Worm (Caenorhabditis elegans): Measurements from ENCODE around the gene col-89.

col-89 gene

DNA sequence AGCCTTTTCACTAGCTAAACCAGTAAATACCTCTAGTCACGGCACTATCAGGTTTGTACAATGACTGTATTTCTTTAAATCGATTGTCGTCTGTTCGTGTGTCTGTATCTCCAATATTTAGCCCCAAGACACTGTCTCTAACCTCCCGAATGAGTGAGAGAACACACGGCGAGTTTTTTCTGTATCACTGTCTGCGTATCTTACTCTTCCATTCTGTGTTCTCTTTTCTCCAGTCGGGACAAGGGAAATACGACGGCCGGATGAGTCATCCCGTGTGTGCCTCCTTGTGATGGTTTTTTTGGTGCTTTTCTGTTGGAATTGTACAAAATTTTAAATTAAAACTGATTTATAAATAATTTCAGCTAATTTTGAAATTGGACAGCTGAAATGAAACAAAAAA, 48.1 kb downstream of the col-89 start:
- TF ChIP-seq grh-1 (GFP tag; IDR thresholded peaks at IDR 0.05) (no peak), nhr-84 (tag; optimal IDR thresholded peaks at IDR 0.05) (no peak), fkh-8 (tag; optimal IDR thresholded peaks at IDR 0.05) (no peak), mep-1 (tag; optimal IDR thresholded peaks at IDR 0.05) (peak; percentile 85), hlh-4 (tag; optimal IDR thresholded peaks at IDR 0.05) (no peak), C16A3.4 (tag; optimal IDR thresholded peaks at IDR 0.05) (peak; percentile 62), elt-3 (tag; optimal IDR thresholded peaks at IDR 0.05) (peak in 3 of 6 experiments; percentile 3 to 78 (median 38)), blmp-1 (tag; optimal IDR thresholded peaks at IDR 0.05) (peak; percentile 80), C34B4.2 (tag; optimal IDR thresholded peaks at IDR 0.05) (no peak), sox-4 (tag; optimal IDR thresholded peaks at IDR 0.05) (no peak), irx-1 (tag; optimal IDR thresholded peaks at IDR 0.05) (no peak), nhr-237 (tag; optimal IDR thresholded peaks at IDR 0.05) (peak; percentile 5), lin-14 (GFP tag; optimal IDR thresholded peaks at IDR 0.05) (peak; percentile 93), zip-4 (GFP tag; optimal IDR thresholded peaks at IDR 0.05) (no peak), Y116A8C.19 (tag; optimal IDR thresholded peaks at IDR 0.05; ENCODE audit: borderline replicate concordance) (no peak), vab-15 (tag; optimal IDR thresholded peaks at IDR 0.05) (no peak), dsc-1 (tag; optimal IDR thresholded peaks at IDR 0.05) (no peak), nhr-71 (tag; optimal IDR thresholded peaks at IDR 0.05) (peak; percentile 71), ztf-11 (tag; optimal IDR thresholded peaks at IDR 0.05) (no peak), ets-5 (GFP tag; IDR thresholded peaks at IDR 0.05) (no peak), mdl-1 (tag; optimal IDR thresholded peaks at IDR 0.05) (peak; percentile 4 to 69), mef-2 (tag; optimal IDR thresholded peaks at IDR 0.05) (no peak), ces-1 (GFP tag; optimal IDR thresholded peaks at IDR 0.05) (no peak), snu-23 (GFP tag; optimal IDR thresholded peaks at IDR 0.05) (peak; percentile 72), sptf-1 (tag; optimal IDR thresholded peaks at IDR 0.05) (no peak), tbx-2 (tag; optimal IDR thresholded peaks at IDR 0.05) (peak; percentile 56), efl-3 (GFP tag; optimal IDR thresholded peaks at IDR 0.05) (no peak), pax-3 (tag; optimal IDR thresholded peaks at IDR 0.05) (no peak), lsy-2 (tag; optimal IDR thresholded peaks at IDR 0.05) (peak; percentile 45 to 80), unc-62 (GFP tag; optimal IDR thresholded peaks at IDR 0.05) (no peak), lin-15B (tag; optimal IDR thresholded peaks at IDR 0.05) (peak; percentile 52), snpc-4 (tag; optimal IDR thresholded peaks at IDR 0.05) (peak; percentile 58), lin-35 (GFP tag; optimal IDR thresholded peaks at IDR 0.05) (peak; percentile 53 to 79), fkh-10 (GFP tag; optimal IDR thresholded peaks at IDR 0.05) (no peak), ceh-63 (GFP tag; optimal IDR thresholded peaks at IDR 0.05) (no peak), nhr-20 (tag; optimal IDR thresholded peaks at IDR 0.05) (peak; percentile 63), xbp-1 (tag; optimal IDR thresholded peaks at IDR 0.05) (peak; percentile 46), hpl-2 (GFP tag; optimal IDR thresholded peaks at IDR 0.05) (no peak), pqm-1 (tag; optimal IDR thresholded peaks at IDR 0.05) (no peak), C04F5.9 (tag; optimal IDR thresholded peaks at IDR 0.05) (peak; percentile 15), swsn-7 (tag; optimal IDR thresholded peaks at IDR 0.05) (peak; percentile 47), aha-1 (tag; optimal IDR thresholded peaks at IDR 0.05) (no peak), unc-130 (tag; optimal IDR thresholded peaks at IDR 0.05) (no peak), dpl-1 (GFP tag; optimal IDR thresholded peaks at IDR 0.05) (peak; percentile 52 to 67 (median 61)), ceh-90 (tag; optimal IDR thresholded peaks at IDR 0.05) (no peak), ceh-82 (tag; optimal IDR thresholded peaks at IDR 0.05) (peak; percentile 2 to 53 (median 49)), nhr-28 (tag; optimal IDR thresholded peaks at IDR 0.05) (no peak), rnt-1 (tag; optimal IDR thresholded peaks at IDR 0.05) (peak; percentile 44), ceh-8 (GFP tag; optimal IDR thresholded peaks at IDR 0.05) (no peak), jun-1 (tag; optimal IDR thresholded peaks at IDR 0.05) (peak; percentile 96), lin-13 (GFP tag; optimal IDR thresholded peaks at IDR 0.05) (no peak), fos-1 (tag; optimal IDR thresholded peaks at IDR 0.05) (peak; percentile 99), fkh-4 (tag; optimal IDR thresholded peaks at IDR 0.05; ENCODE audit: borderline replicate concordance) (no peak), egl-27 (tag; optimal IDR thresholded peaks at IDR 0.05) (no peak)

Data from whole organism, L1 larva.